Worm (Caenorhabditis elegans) whole organism, late embryonic: ENCODE data around the gene R02E4.1.

Source experiments
- F13H6.1 ChIP-seq: sonication (generic microtip); optimal IDR thresholded peaks from 2 replicates; lab custom pipeline; 2016; ENCODE audit warnings: missing genetic modification characterization, missing compliant biosample characterization
- Y22D7AL.16 ChIP-seq: sonication (generic microtip); optimal IDR thresholded peaks from 2 replicates; lab custom pipeline; 2016; ENCODE audit warnings: missing genetic modification characterization, missing compliant biosample characterization
- ama-1 ChIP-seq: fragments of 150-350 bp; optimal IDR thresholded peaks from 2 replicates; lab custom pipeline; 2014
- ceh-24 ChIP-seq: sonication (generic microtip); optimal IDR thresholded peaks from 2 replicates; lab custom pipeline; 2016; ENCODE audit warnings: mild to moderate bottlenecking, missing genetic modification characterization, missing compliant biosample characterization
- ceh-9 ChIP-seq: sonication (generic microtip); optimal IDR thresholded peaks from 2 replicates; lab custom pipeline; 2016; ENCODE audit warnings: mild to moderate bottlenecking, missing genetic modification characterization, inconsistent platforms, missing compliant biosample characterization
- dve-1 ChIP-seq: sonication (generic microtip); optimal IDR thresholded peaks from 2 replicates; lab custom pipeline; 2017; ENCODE audit warnings: antibody characterized with exemption, mild to moderate bottlenecking, missing genetic modification characterization, missing compliant biosample characterization
- elt-4 ChIP-seq: sonication (generic microtip); optimal IDR thresholded peaks from 2 replicates; lab custom pipeline; 2016; ENCODE audit warnings: missing genetic modification characterization, missing compliant biosample characterization
- hlh-13 ChIP-seq: fragments of 200-800 bp; sonication (Bioruptor generic); optimal IDR thresholded peaks from 2 replicates; lab custom pipeline; 2018; ENCODE audit warnings: mild to moderate bottlenecking, missing genetic modification characterization, missing compliant biosample characterization
- pha-4 ChIP-seq: fragments of 150-350 bp; optimal IDR thresholded peaks from 2 replicates; lab custom pipeline; 2018; ENCODE audit warnings: missing biosample characterization, missing genetic modification reagents, missing genetic modification characterization
- pqm-1 ChIP-seq: sonication (generic microtip); optimal IDR thresholded peaks from 2 replicates; lab custom pipeline; 2016; ENCODE audit warnings: missing genetic modification characterization, missing compliant biosample characterization
- pros-1 ChIP-seq: fragments of 150-350 bp; optimal IDR thresholded peaks from 2 replicates; lab custom pipeline; 2014; ENCODE audit warnings: missing biosample characterization, missing genetic modification reagents, missing genetic modification characterization
- tbx-2 ChIP-seq: sonication (generic microtip); optimal IDR thresholded peaks from 2 replicates; lab custom pipeline; 2016; ENCODE audit warnings: missing genetic modification characterization, missing compliant biosample characterization
- unc-3 ChIP-seq, 2 experiments: fragments of 200-800 bp in 1 of 2; sonication (Bioruptor generic) in 1 of 2; sonication (generic microtip) in 1 of 2; conservative IDR thresholded peaks in 1 of 2; optimal IDR thresholded peaks in 1 of 2; 2 replicates each; pipeline versions ENCODE4 v1.3.6 to Lab custom; 2016 to 2022; ENCODE audit warnings: missing compliant biosample characterization in 2 of 2, missing genetic modification characterization in 2 of 2, missing genetic modification reagents in 1 of 2

ce11 chrX:4153343-4153742, 49.0 kb upstream of the R02E4.1 start, which contains the start of gene nck-1:
- no peak for TF ChIP-seq hlh-13 (GFP tag; lab: Kevin White, UChicago)
- no peak for TF ChIP-seq unc-3 (GFP tag; conservative IDR thresholded peaks at IDR 0.05; lab: Robert Waterston, UW)
- TF ChIP-seq unc-3 (tag; optimal IDR thresholded peaks at IDR 0.05; lab: Kevin White, UChicago) = no peak
- no peak for TF ChIP-seq ama-1
- no peak for TF ChIP-seq tbx-2 (tag; lab: Kevin White, UChicago)
- no peak for TF ChIP-seq pha-4 (tag; lab: Kevin White, UChicago)
- no peak for TF ChIP-seq pqm-1 (tag; lab: Kevin White, UChicago)
- no peak for TF ChIP-seq pros-1
- no peak for TF ChIP-seq dve-1 (tag; lab: Kevin White, UChicago)
- no peak for TF ChIP-seq F13H6.1 (tag; lab: Kevin White, UChicago)
- TF ChIP-seq elt-4 (tag; lab: Kevin White, UChicago) = no peak
- TF ChIP-seq ceh-9 = no peak
- TF ChIP-seq Y22D7AL.16 (tag; lab: Kevin White, UChicago) = no peak
- no peak for TF ChIP-seq ceh-24 (tag; lab: Kevin White, UChicago)
